Fruit fly (Drosophila melanogaster) Kc167 (cell line): ENCODE data around the gene CG43220.

Source experiments
- Myc ChIP-seq: fragments of >200 bp; optimal IDR thresholded peaks from 2 replicates; lab custom pipeline; 2017; ENCODE audit warnings: missing external identifiers
- Sin3A ChIP-seq: fragments of >200 bp; optimal IDR thresholded peaks from 2 replicates; lab custom pipeline; 2018; ENCODE audit warnings: missing external identifiers
- h ChIP-seq: fragments of >200 bp; optimal IDR thresholded peaks from 3 replicates; lab custom pipeline; 2018; ENCODE audit warnings: missing external identifiers
- insv ChIP-seq: fragments of >200 bp; optimal IDR thresholded peaks from 3 replicates; lab custom pipeline; 2018; ENCODE audit warnings: missing external identifiers
- psq ChIP-seq: fragments of >200 bp; optimal IDR thresholded peaks from 2 replicates; lab custom pipeline; 2017; ENCODE audit warnings: missing external identifiers
- ttk ChIP-seq: sonication (Bioruptor generic); optimal IDR thresholded peaks from 2 replicates; lab custom pipeline; 2017; ENCODE audit warnings: missing external identifiers

The CG43220 gene

DNA sequence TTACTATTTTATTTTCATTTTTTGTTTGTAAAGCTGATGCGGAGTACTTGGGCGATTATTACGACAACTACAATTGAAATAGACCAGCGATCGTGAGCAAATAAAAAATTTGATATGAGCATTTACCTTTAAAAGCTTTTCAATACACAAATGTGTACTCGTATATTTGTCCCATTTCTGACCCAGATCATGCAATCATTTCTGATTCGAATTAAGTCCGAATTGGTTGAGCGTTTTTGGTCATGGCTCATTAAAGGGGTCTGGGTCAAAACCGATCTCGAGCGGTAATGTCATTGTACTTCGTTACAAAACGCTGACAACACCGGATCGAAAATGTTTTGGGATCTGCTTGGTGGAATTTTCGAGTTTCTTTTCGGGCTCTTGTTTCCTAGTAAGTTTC is at the start of gene CG43220:
Gene CG43220, plus strand, starts transcription at position 301 of the 400 bp plus-strand sequence.
- TF ChIP-seq h = no peak
- TF ChIP-seq insv (lab: Kevin White, UChicago) = no peak
- TF ChIP-seq Sin3A (lab: Kevin White, UChicago) = no peak
- TF ChIP-seq psq (lab: Kevin White, UChicago) = no peak
- TF ChIP-seq Myc (lab: Kevin White, UChicago) = no peak

DNA sequence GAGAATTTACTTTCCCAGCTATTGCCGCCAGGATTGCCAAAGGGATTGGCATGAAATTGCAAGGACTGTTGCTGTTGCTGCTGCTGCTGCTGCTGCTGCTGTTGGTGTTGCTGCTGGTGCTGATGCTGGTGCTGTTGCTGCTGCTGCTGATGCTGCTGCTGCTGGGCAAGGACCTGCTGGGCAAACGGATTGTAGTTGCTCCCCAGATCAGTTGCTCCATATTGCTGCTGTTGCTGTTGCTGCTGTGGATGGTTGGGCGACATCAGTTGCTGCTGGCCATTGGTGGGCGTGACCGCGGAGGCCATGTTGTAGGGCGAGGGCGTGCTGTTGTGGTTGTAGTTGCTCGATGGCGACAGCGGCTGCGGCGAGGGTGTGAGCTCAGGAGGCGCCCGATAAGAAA is 48.8 kb upstream of the CG43220 start:
- TF ChIP-seq insv (lab: Kevin White, UChicago) (no peak), Myc (lab: Kevin White, UChicago) (no peak), psq (lab: Kevin White, UChicago) (no peak), h (no peak)

DNA sequence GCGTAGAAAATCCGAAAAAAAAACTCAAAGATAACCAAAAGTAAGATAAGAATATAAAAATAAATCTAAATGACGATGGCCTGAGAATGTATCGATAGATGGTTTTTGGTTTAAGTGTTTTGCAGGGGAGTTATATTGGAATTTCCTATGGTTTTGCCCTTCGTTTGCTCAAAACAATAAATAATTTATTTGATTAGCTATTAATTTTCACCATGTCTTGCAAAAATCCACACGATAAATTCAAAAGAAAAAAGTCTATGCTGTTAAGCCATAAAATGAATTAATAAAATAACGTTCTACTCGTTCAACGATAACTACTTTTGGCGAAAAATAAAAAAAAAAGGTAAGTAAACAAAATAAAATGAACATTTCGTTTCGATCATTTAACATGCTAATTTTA is 39.3 kb upstream of the CG43220 start:
- TF ChIP-seq Myc (lab: Kevin White, UChicago) (no peak), insv (lab: Kevin White, UChicago) (no peak), psq (lab: Kevin White, UChicago) (no peak), h (no peak), Sin3A (lab: Kevin White, UChicago) (no peak), ttk (lab: Kevin White, UChicago) (no peak)

dm6 chr2L:17448435-17448834 is 37.9 kb upstream of the CG43220 start:
- TF ChIP-seq Myc (lab: Kevin White, UChicago) = no peak
- TF ChIP-seq h = no peak
- TF ChIP-seq psq (lab: Kevin White, UChicago) = no peak
- TF ChIP-seq insv (lab: Kevin White, UChicago) = no peak
- TF ChIP-seq ttk (lab: Kevin White, UChicago) = no peak
- TF ChIP-seq Sin3A (lab: Kevin White, UChicago) = no peak

dm6 chr2L:17449608-17450504 is 36.5 kb upstream of the CG43220 start, which contains the start of gene dl:
dl (minus strand) TSS chr2L:17450364.
- TF ChIP-seq insv (lab: Kevin White, UChicago) (no peak), h (no peak), psq (lab: Kevin White, UChicago) (no peak), Sin3A (lab: Kevin White, UChicago) (no peak), Myc (lab: Kevin White, UChicago) (no peak), ttk (lab: Kevin White, UChicago) (no peak)

DNA sequence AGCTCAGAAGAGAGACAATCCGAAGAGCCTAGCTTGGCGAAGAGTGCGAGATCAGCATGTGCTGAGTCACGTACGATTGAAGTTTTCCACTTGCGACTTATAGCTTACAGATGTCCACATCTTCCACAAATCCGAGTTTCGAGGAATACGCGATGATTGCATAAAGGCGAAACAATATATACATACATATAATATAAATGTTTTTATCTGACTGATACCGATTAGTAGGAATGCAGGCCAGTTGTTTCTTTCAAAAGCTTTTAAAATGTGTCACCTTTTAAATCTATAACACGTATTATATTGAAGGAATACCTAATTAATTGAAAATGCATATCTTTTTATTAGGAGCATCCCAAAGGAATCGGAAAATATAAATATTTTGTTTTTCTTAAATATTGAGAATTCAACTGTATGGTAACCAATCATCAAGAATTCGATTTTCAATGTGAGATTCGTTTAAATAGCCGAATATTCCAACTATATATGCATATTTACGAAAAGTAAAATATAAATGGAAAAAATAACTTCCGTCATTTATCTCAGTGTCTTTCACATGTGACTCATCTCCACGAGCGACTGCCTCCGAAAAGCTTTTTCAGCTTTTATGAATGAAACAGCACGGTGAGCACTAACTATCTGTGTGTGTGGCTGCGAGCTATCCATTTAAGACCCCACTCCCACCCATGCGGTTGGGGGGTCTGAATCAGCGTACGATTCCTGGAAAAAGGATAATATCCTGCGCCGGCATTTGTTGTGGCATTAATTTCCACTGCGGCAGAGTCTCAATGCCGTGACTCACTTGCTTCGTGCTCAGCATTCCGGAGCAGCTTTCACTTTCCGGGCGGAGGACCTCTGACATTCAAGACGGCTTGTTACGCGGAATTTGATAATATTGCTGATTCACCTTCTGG is 35.6 kb upstream of the CG43220 start:
- TF ChIP-seq psq (lab: Kevin White, UChicago) = no peak
- no peak for TF ChIP-seq h
- TF ChIP-seq Sin3A (lab: Kevin White, UChicago) = no peak

DNA sequence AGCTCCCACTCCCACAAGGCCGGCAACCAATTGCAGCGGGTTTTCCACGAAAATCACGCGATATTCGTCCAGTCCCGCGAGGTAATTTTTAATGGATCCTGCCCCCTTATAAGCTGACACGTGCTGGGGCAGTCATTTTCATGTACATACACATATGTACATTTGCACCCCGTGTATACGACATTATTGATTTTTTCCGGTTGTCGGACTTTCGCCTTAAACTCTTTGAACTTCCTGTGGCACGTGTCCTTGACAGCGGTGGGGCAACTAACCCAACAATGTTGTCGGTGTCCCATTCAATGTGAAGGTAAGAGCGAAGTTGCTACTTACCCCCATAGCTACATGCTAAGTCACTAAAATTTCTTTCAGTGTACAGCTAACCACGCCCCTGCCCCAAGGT is 34.3 kb upstream of the CG43220 start:
- TF ChIP-seq Myc (lab: Kevin White, UChicago) = no peak
- no peak for TF ChIP-seq ttk (lab: Kevin White, UChicago)
- no peak for TF ChIP-seq h
- TF ChIP-seq Sin3A (lab: Kevin White, UChicago) = no peak
- no peak for TF ChIP-seq psq (lab: Kevin White, UChicago)
- no peak for TF ChIP-seq insv (lab: Kevin White, UChicago)

- TF ChIP-seq ttk (lab: Kevin White, UChicago) (no peak), Sin3A (lab: Kevin White, UChicago) (no peak)
Measured at dm6 chr2L:17452624-17453023, 33.7 kb upstream of the CG43220 start, which contains the start of gene CG5050. CG5050 (plus strand) TSS chr2L:17452924.

DNA sequence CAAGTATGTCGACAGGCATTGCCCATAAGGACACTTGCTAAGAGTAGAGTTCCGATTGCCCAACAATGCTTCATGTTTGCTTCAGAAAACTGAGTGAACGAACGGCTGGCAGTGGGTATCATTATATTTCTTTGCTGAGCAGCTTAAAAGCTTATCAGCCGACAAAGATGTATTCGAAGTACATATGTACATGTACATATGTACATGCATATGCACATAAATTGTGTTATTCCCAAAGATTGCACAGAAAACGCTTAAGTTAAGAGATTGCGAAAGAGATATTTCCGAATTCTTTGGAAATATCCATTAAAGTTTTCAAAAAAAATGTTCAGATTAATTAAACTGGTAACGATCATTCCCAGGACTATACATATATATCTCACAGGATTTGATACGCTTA is 30.5 kb upstream of the CG43220 start, which contains the start of gene SPH93:
Gene SPH93, minus strand, starts transcription at position 101 of the 400 bp plus-strand sequence.
- TF ChIP-seq Sin3A (lab: Kevin White, UChicago) (no peak), psq (lab: Kevin White, UChicago) (no peak), insv (lab: Kevin White, UChicago) (no peak), Myc (lab: Kevin White, UChicago) (no peak), h (no peak), ttk (lab: Kevin White, UChicago) (no peak)

- TF ChIP-seq Myc (lab: Kevin White, UChicago) = no peak
- no peak for TF ChIP-seq psq (lab: Kevin White, UChicago)
- no peak for TF ChIP-seq insv (lab: Kevin White, UChicago)
- TF ChIP-seq ttk (lab: Kevin White, UChicago) = no peak
- no peak for TF ChIP-seq Sin3A (lab: Kevin White, UChicago)
- TF ChIP-seq h = no peak
Measured at dm6 chr2L:17457944-17458343, 28.4 kb upstream of the CG43220 start, which contains the start of gene CG18563. CG18563 (minus strand) TSS chr2L:17458044.

DNA sequence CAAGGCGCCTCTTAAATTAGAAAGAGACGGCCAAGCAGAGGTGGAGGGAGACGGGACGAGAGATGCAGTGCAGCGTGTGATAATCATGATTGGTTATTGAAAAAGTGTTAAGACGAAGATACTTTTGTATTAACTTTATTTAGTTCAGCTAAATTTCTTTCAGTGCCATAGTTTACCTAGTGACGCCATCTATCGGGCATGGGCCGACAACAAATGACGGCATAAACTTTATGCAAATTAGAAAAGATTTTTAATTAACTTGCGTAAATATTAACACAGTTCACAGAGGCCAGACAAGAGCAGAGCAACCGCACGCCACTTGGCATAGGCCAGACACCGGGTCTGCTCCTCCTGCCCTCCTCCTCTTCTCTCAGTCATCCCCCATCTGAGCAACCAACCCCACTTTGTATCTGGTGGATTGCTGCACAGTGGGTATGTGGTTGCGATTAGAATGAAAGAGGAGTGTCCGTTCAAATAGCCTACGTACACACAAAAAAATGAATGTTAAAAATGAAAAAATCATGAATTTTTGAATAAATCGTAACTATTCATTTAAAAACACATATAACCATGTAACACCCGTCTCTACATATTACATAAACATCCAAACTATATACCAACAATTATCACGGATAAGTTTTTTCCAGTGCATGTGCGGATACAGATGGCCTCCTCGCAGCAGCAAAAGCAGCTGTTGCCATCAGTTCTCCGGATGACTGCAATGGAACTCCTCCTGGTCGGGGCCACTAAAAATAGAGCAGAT is 20.3 kb upstream of the CG43220 start:
- no peak for TF ChIP-seq Sin3A (lab: Kevin White, UChicago)
- no peak for TF ChIP-seq ttk (lab: Kevin White, UChicago)
- no peak for TF ChIP-seq psq (lab: Kevin White, UChicago)
- no peak for TF ChIP-seq insv (lab: Kevin White, UChicago)
- no peak for TF ChIP-seq h
- TF ChIP-seq Myc (lab: Kevin White, UChicago) = no peak
